Fruit fly (Drosophila melanogaster) whole organism, embryonic: ENCODE measurements around the gene nolo.

ENCODE experiments used
- Adf1 ChIP-seq: fragments of 200-800 bp; sonication (Bioruptor generic); IDR thresholded peaks from 2 replicates; pipeline ENCODE4 v1.3.6; 2022; ENCODE audit warnings: missing biosample characterization, missing genetic modification characterization
- CG11696 ChIP-seq: fragments of 200-800 bp; sonication (Bioruptor generic); IDR thresholded peaks from 2 replicates; pipeline ENCODE4 v1.3.6; 2022; ENCODE audit warnings: missing biosample characterization, missing genetic modification characterization
- CG12071 ChIP-seq: fragments of 200-800 bp; sonication (Bioruptor generic); optimal IDR thresholded peaks from 3 replicates; lab custom pipeline; 2018; ENCODE audit warnings: missing biosample characterization, mild to moderate bottlenecking, missing genetic modification characterization
- CG12155 ChIP-seq: fragments of 200-800 bp; sonication (Bioruptor generic); optimal IDR thresholded peaks from 3 replicates; lab custom pipeline; 2016; ENCODE audit warnings: missing biosample characterization, missing genetic modification characterization
- CG15601 ChIP-seq: fragments of 200-800 bp; sonication (Bioruptor generic); optimal IDR thresholded peaks from 3 replicates; lab custom pipeline; 2019; ENCODE audit warnings: missing biosample characterization, mild to moderate bottlenecking, missing genetic modification characterization, moderate library complexity
- CG18011 ChIP-seq: fragments of 200-800 bp; sonication (Bioruptor generic); optimal IDR thresholded peaks from 2 replicates; lab custom pipeline; 2017; ENCODE audit warnings: missing biosample characterization, missing genetic modification characterization, mild to moderate bottlenecking, moderate library complexity, missing genotype
- CG33557 ChIP-seq: fragments of 200-800 bp; sonication (Bioruptor generic); optimal IDR thresholded peaks from 2 replicates; lab custom pipeline; 2019; ENCODE audit warnings: missing biosample characterization, mild to moderate bottlenecking, missing genetic modification characterization, moderate library complexity
- CG6791 ChIP-seq: fragments of 200-800 bp; sonication (Bioruptor generic); IDR thresholded peaks from 3 replicates; pipeline ENCODE4 v1.3.6; 2022; ENCODE audit warnings: missing biosample characterization, missing genetic modification characterization; ENCODE audit not compliant: partially characterized antibody
- CG6813 ChIP-seq: fragments of 200-800 bp; sonication (Bioruptor generic); optimal IDR thresholded peaks from 2 replicates; lab custom pipeline; 2017; ENCODE audit warnings: missing biosample characterization, missing genetic modification characterization, mild to moderate bottlenecking, moderate library complexity, missing genetic modification reagents
- CG8944 ChIP-seq: fragments of 200-800 bp; sonication (Bioruptor generic); optimal IDR thresholded peaks from 3 replicates; lab custom pipeline; 2016; ENCODE audit warnings: missing biosample characterization, missing genetic modification characterization
- CkIIα-i1 ChIP-seq: fragments of 200-800 bp; sonication (Bioruptor generic); IDR thresholded peaks from 2 replicates; pipeline ENCODE4 v1.3.6; 2022; ENCODE audit warnings: missing biosample characterization, missing genetic modification characterization
- D19A ChIP-seq: fragments of 200-800 bp; optimal IDR thresholded peaks from 3 replicates; lab custom pipeline; 2019; ENCODE audit warnings: missing biosample characterization, mild to moderate bottlenecking, missing genetic modification characterization, moderate library complexity
- Dref ChIP-seq: fragments of 200-800 bp; sonication (Bioruptor generic); IDR thresholded peaks from 2 replicates; pipeline ENCODE4 v1.3.6; 2022; ENCODE audit warnings: missing biosample characterization, missing genetic modification characterization
- Fer1 ChIP-seq: fragments of 200-800 bp; sonication (Bioruptor generic); optimal IDR thresholded peaks from 2 replicates; lab custom pipeline; 2017; ENCODE audit warnings: missing biosample characterization, mild to moderate bottlenecking, missing genetic modification characterization
- Gug ChIP-seq: fragments of 200-800 bp; sonication (Bioruptor generic); IDR thresholded peaks from 4 replicates; pipeline ENCODE4 v1.3.6; 2022; ENCODE audit warnings: missing biosample characterization, missing genetic modification characterization
- Hmr ChIP-seq: fragments of 200-800 bp; sonication (Bioruptor generic); optimal IDR thresholded peaks from 3 replicates; lab custom pipeline; 2017; ENCODE audit warnings: mild to moderate bottlenecking, missing biosample characterization, missing genetic modification reagents, missing genetic modification characterization
- Hr39 ChIP-seq: fragments of >200 bp; optimal IDR thresholded peaks from 2 replicates; lab custom pipeline; 2017
- NK7.1 ChIP-seq: fragments of 200-800 bp; sonication (Bioruptor generic); optimal IDR thresholded peaks from 3 replicates; lab custom pipeline; 2016; ENCODE audit warnings: missing biosample characterization, missing genetic modification characterization
- PHDP ChIP-seq: fragments of 200-800 bp; sonication (Bioruptor generic); optimal IDR thresholded peaks from 3 replicates; lab custom pipeline; 2018; ENCODE audit warnings: missing biosample characterization, mild to moderate bottlenecking, missing genetic modification characterization, moderate library complexity
- Rfx ChIP-seq: fragments of 200-800 bp; sonication (Bioruptor generic); IDR thresholded peaks from 2 replicates; pipeline ENCODE4 v1.3.6; 2022; ENCODE audit warnings: missing biosample characterization, missing genetic modification characterization
- Sin3A ChIP-seq: fragments of >200 bp; optimal IDR thresholded peaks from 2 replicates; lab custom pipeline; 2018
- Six4 ChIP-seq: fragments of 200-800 bp; sonication (Bioruptor generic); optimal IDR thresholded peaks from 2 replicates; lab custom pipeline; 2016; ENCODE audit warnings: missing biosample characterization, missing genetic modification characterization
- ac ChIP-seq: fragments of 200-800 bp; sonication (Bioruptor generic); optimal IDR thresholded peaks from 3 replicates; lab custom pipeline; 2017; ENCODE audit warnings: missing biosample characterization, mild to moderate bottlenecking, missing genetic modification characterization
- br ChIP-seq: fragments of >200 bp; optimal IDR thresholded peaks from 2 replicates; lab custom pipeline; 2017
- cas ChIP-seq: fragments of 200-800 bp; sonication (Bioruptor generic); IDR thresholded peaks from 2 replicates; pipeline ENCODE4 v1.3.6; 2022; ENCODE audit warnings: missing biosample characterization, missing genetic modification characterization
- ci ChIP-seq: fragments of 200-800 bp; sonication (Bioruptor generic); IDR thresholded peaks from 3 replicates; pipeline ENCODE4 v1.3.6; 2022; ENCODE audit warnings: missing biosample characterization, missing genetic modification characterization
- crc ChIP-seq: fragments of 200-800 bp; sonication (Bioruptor generic); optimal IDR thresholded peaks from 2 replicates; lab custom pipeline; 2016; ENCODE audit warnings: missing biosample characterization, missing genetic modification characterization
- dan ChIP-seq: fragments of 200-800 bp; sonication (Bioruptor generic); IDR thresholded peaks from 2 replicates; pipeline ENCODE4 v1.3.6; 2022; ENCODE audit warnings: missing biosample characterization, missing genetic modification characterization
- emc ChIP-seq: fragments of 200-800 bp; sonication (Bioruptor generic); optimal IDR thresholded peaks from 2 replicates; lab custom pipeline; 2016; ENCODE audit warnings: missing biosample characterization, missing genetic modification characterization
- ems ChIP-seq: fragments of 200-800 bp; sonication (Bioruptor generic); optimal IDR thresholded peaks from 3 replicates; lab custom pipeline; 2016; ENCODE audit warnings: missing biosample characterization, missing genetic modification characterization
- gem ChIP-seq: fragments of 200-800 bp; sonication (Bioruptor generic); optimal IDR thresholded peaks from 2 replicates; lab custom pipeline; 2019; ENCODE audit warnings: missing biosample characterization, mild to moderate bottlenecking, missing genetic modification characterization, moderate library complexity
- gfzf ChIP-seq: fragments of 200-800 bp; sonication (Bioruptor generic); optimal IDR thresholded peaks from 2 replicates; lab custom pipeline; 2016; ENCODE audit warnings: missing biosample characterization, mild to moderate bottlenecking, missing genetic modification characterization, moderate library complexity
- grn ChIP-seq: fragments of 200-800 bp; sonication (Bioruptor generic); optimal IDR thresholded peaks from 3 replicates; lab custom pipeline; 2017; ENCODE audit warnings: missing biosample characterization, missing genetic modification characterization
- gsb ChIP-seq: fragments of 200-800 bp; sonication (Bioruptor generic); IDR thresholded peaks from 2 replicates; pipeline ENCODE4 v1.3.6; 2022; ENCODE audit warnings: missing biosample characterization, missing genetic modification characterization
- nerfin-1 ChIP-seq: fragments of 200-800 bp; sonication (Bioruptor generic); optimal IDR thresholded peaks from 3 replicates; lab custom pipeline; 2019; ENCODE audit warnings: missing biosample characterization, mild to moderate bottlenecking, missing genetic modification characterization, moderate library complexity
- rib ChIP-seq: fragments of 200-800 bp; sonication (Bioruptor generic); IDR thresholded peaks from 2 replicates; pipeline ENCODE4 v1.3.6; 2022; ENCODE audit warnings: missing biosample characterization, missing genetic modification characterization
- sd ChIP-seq: fragments of 200-800 bp; sonication (Bioruptor generic); optimal IDR thresholded peaks from 3 replicates; lab custom pipeline; 2018; ENCODE audit warnings: missing biosample characterization, mild to moderate bottlenecking, missing genetic modification characterization, moderate library complexity
- sisA ChIP-seq: fragments of 200-800 bp; sonication (Bioruptor generic); IDR thresholded peaks from 2 replicates; pipeline ENCODE4 v1.3.6; 2022; ENCODE audit warnings: missing biosample characterization, missing genetic modification characterization
- slou ChIP-seq: fragments of 200-800 bp; sonication (Bioruptor generic); optimal IDR thresholded peaks from 3 replicates; lab custom pipeline; 2016; ENCODE audit warnings: missing biosample characterization, missing genetic modification characterization
- sr ChIP-seq: fragments of 200-800 bp; sonication (Bioruptor generic); IDR thresholded peaks from 3 replicates; pipeline ENCODE4 v1.3.6; 2022; ENCODE audit warnings: missing biosample characterization, missing genetic modification characterization
- stwl ChIP-seq: fragments of 200-800 bp; sonication (Bioruptor generic); optimal IDR thresholded peaks from 3 replicates; lab custom pipeline; 2018; ENCODE audit warnings: missing biosample characterization, mild to moderate bottlenecking, missing genetic modification characterization, moderate library complexity
- tin ChIP-seq: fragments of 200-800 bp; sonication (Bioruptor generic); optimal IDR thresholded peaks from 3 replicates; lab custom pipeline; 2016; ENCODE audit warnings: missing biosample characterization, missing genetic modification characterization
- trh ChIP-seq: fragments of 200-800 bp; sonication (Bioruptor generic); optimal IDR thresholded peaks from 2 replicates; lab custom pipeline; 2016; ENCODE audit warnings: missing biosample characterization, missing genetic modification characterization
- tup ChIP-seq: fragments of 200-800 bp; sonication (Bioruptor generic); optimal IDR thresholded peaks from 2 replicates; lab custom pipeline; 2016; ENCODE audit warnings: missing biosample characterization, mild to moderate bottlenecking, missing genetic modification characterization, moderate library complexity
- twi ChIP-seq: fragments of 200-800 bp; optimal IDR thresholded peaks from 2 replicates; lab custom pipeline; 2019; ENCODE audit warnings: missing biosample characterization, mild to moderate bottlenecking, missing genetic modification characterization, moderate library complexity
- tx ChIP-seq: fragments of 200-800 bp; sonication (Bioruptor generic); optimal IDR thresholded peaks from 2 replicates; lab custom pipeline; 2016; ENCODE audit warnings: missing biosample characterization, missing genetic modification characterization
- wek ChIP-seq: fragments of 200-800 bp; sonication (Bioruptor generic); optimal IDR thresholded peaks from 3 replicates; lab custom pipeline; 2018; ENCODE audit warnings: missing biosample characterization, mild to moderate bottlenecking, missing genetic modification characterization, moderate library complexity
- zen ChIP-seq: fragments of 200-800 bp; sonication (Bioruptor generic); optimal IDR thresholded peaks from 3 replicates; lab custom pipeline; 2018; ENCODE audit warnings: missing biosample characterization, mild to moderate bottlenecking, missing genetic modification characterization, moderate library complexity
- zfh1 ChIP-seq: fragments of 200-800 bp; sonication (Bioruptor generic); IDR thresholded peaks from 3 replicates; pipeline ENCODE4 v1.3.6; 2022; ENCODE audit warnings: missing biosample characterization, missing genetic modification characterization
- zfh2 ChIP-seq: fragments of 200-800 bp; sonication (Bioruptor generic); optimal IDR thresholded peaks from 2 replicates; lab custom pipeline; 2016; ENCODE audit warnings: missing biosample characterization, missing genetic modification characterization

Gene nolo

dm6 chr2L:21681322-21682268 is 2.3 kb upstream of the nolo start, which contains the start of gene eEF2 (continued):
- TF ChIP-seq trh (GFP tag; lab: Kevin White, UChicago): peak; percentile 73
- peak; percentile 96 for TF ChIP-seq CG6791 (GFP tag; lab: Robert Waterston, UW)
- peak; percentile 63 for TF ChIP-seq gem (tag; lab: Kevin White, UChicago)
- TF ChIP-seq tin (GFP tag; lab: Kevin White, UChicago): peak; percentile 31
- TF ChIP-seq CG18011: peak; percentile 68
- peak; percentile 37; the same call in 1 of the 4 replicates for TF ChIP-seq Gug (GFP tag; lab: Robert Waterston, UW)
- TF ChIP-seq stwl: peak; percentile 41
- peak; percentile 83 for TF ChIP-seq Fer1 (GFP tag; lab: Kevin White, UChicago)
- no peak for TF ChIP-seq Sin3A (lab: Kevin White, UChicago)
- TF ChIP-seq CG12071 (GFP tag; lab: Kevin White, UChicago): peak; percentile 77
- peak; percentile 53 for TF ChIP-seq crc (GFP tag; lab: Kevin White, UChicago)
- peak; percentile 54 for TF ChIP-seq NK7.1
- TF ChIP-seq Adf1 (GFP tag; lab: Robert Waterston, UW): peak; percentile 50
- peak; percentile 85 for TF ChIP-seq CG15601
- TF ChIP-seq Six4 (GFP tag; lab: Kevin White, UChicago): peak; percentile 47
- peak; percentile 68 for TF ChIP-seq nerfin-1 (tag; lab: Kevin White, UChicago)
- no peak for TF ChIP-seq cas (GFP tag; lab: Robert Waterston, UW)
- peak; percentile 36 for TF ChIP-seq twi (tag; lab: Kevin White, UChicago)
- TF ChIP-seq dan (GFP tag; lab: Robert Waterston, UW): no peak
- TF ChIP-seq Rfx (GFP tag; lab: Robert Waterston, UW): peak; percentile 83; the same call in 1 of the 2 replicates
- TF ChIP-seq tx: peak; percentile 57
- peak; percentile 16 for TF ChIP-seq D19A
- TF ChIP-seq Hmr (GFP tag; lab: Kevin White, UChicago): peak; percentile 96
- no peak; the same call in 1 of the 3 replicates for TF ChIP-seq sr (GFP tag; lab: Robert Waterston, UW)
- no peak for TF ChIP-seq tup
- peak; percentile 64; the same call in 2 of the 3 replicates for TF ChIP-seq zfh1 (GFP tag; lab: Robert Waterston, UW)
- peak; percentile 96 for TF ChIP-seq ci (GFP tag; lab: Robert Waterston, UW)
- peak; percentile 83 for TF ChIP-seq PHDP
- peak; percentile 86 for TF ChIP-seq Dref (GFP tag; lab: Robert Waterston, UW)
- peak; percentile 87 for TF ChIP-seq wek
- peak; percentile 66 for TF ChIP-seq sd (tag; lab: Kevin White, UChicago)
- peak; percentile 62 for TF ChIP-seq zfh2 (GFP tag; lab: Kevin White, UChicago)
- TF ChIP-seq gfzf (GFP tag; lab: Kevin White, UChicago): peak; percentile 12
- TF ChIP-seq ems (GFP tag; lab: Kevin White, UChicago): peak; percentile 68
- no peak for TF ChIP-seq sisA (GFP tag; lab: Robert Waterston, UW)
- TF ChIP-seq emc: no peak
- peak; percentile 51 for TF ChIP-seq CG8944 (GFP tag; lab: Kevin White, UChicago)
- no peak for TF ChIP-seq CG11696 (GFP tag; lab: Robert Waterston, UW)
- TF ChIP-seq rib (GFP tag; lab: Robert Waterston, UW): no peak; the same call in none of the 2 replicates
- TF ChIP-seq CG33557 (GFP tag; lab: Kevin White, UChicago): peak; percentile 76
- TF ChIP-seq slou (GFP tag; lab: Kevin White, UChicago): peak; percentile 38
- TF ChIP-seq br (lab: Kevin White, UChicago): no peak
- TF ChIP-seq zen (tag; lab: Kevin White, UChicago): peak; percentile 31
- 0 out of 2 replicates have a peak, but pooled peaks have one; percentile 60 for TF ChIP-seq gsb (GFP tag; lab: Robert Waterston, UW)
- no peak for TF ChIP-seq CkIIα-i1 (GFP tag; lab: Robert Waterston, UW)
- TF ChIP-seq ac (GFP tag; lab: Kevin White, UChicago): peak; percentile 58
- TF ChIP-seq Hr39 (lab: Kevin White, UChicago): no peak
- TF ChIP-seq grn: no peak
- TF ChIP-seq CG6813 (GFP tag; lab: Kevin White, UChicago): peak; percentile 81
- TF ChIP-seq CG12155 (GFP tag; lab: Kevin White, UChicago): peak; percentile 42
